Fruit fly (Drosophila melanogaster) whole organism, embryonic: ENCODE data around the gene Spec2.

Experiments
- Abd-B ChIP-seq: fragments of 200-800 bp; sonication (Bioruptor generic); optimal IDR thresholded peaks from 2 replicates; lab custom pipeline; 2018; ENCODE audit warnings: missing biosample characterization, mild to moderate bottlenecking, missing genetic modification characterization, moderate library complexity
- Bgb ChIP-seq: fragments of 200-800 bp; sonication (Bioruptor generic); IDR thresholded peaks from 2 replicates; pipeline ENCODE4 v1.3.6; 2022; ENCODE audit warnings: missing biosample characterization, missing genetic modification characterization; ENCODE audit not compliant: partially characterized antibody
- CG10462 ChIP-seq: fragments of 200-800 bp; sonication (Bioruptor generic); optimal IDR thresholded peaks from 2 replicates; lab custom pipeline; 2016; ENCODE audit warnings: missing biosample characterization, missing genetic modification characterization
- CG11456 ChIP-seq: fragments of 200-800 bp; sonication (Bioruptor generic); IDR thresholded peaks from 3 replicates; pipeline ENCODE4 v1.3.6; 2022; ENCODE audit warnings: missing biosample characterization, missing genetic modification characterization
- CG14050 ChIP-seq: fragments of 200-800 bp; sonication (Bioruptor generic); IDR thresholded peaks from 3 replicates; pipeline ENCODE4 v1.3.6; 2022; ENCODE audit warnings: missing biosample characterization, missing genetic modification characterization
- CG14860 ChIP-seq: fragments of 200-800 bp; sonication (Bioruptor generic); IDR thresholded peaks from 3 replicates; pipeline ENCODE4 v1.3.6; 2022; ENCODE audit warnings: missing biosample characterization, missing genetic modification characterization; ENCODE audit not compliant: partially characterized antibody
- CG16813 ChIP-seq: fragments of 200-800 bp; sonication (Bioruptor generic); IDR thresholded peaks from 3 replicates; pipeline ENCODE4 v1.3.6; 2022; ENCODE audit warnings: missing biosample characterization, missing genetic modification characterization; ENCODE audit not compliant: partially characterized antibody
- CG17186 ChIP-seq: fragments of 200-800 bp; sonication (Bioruptor generic); optimal IDR thresholded peaks from 3 replicates; lab custom pipeline; 2017; ENCODE audit warnings: missing biosample characterization, missing genetic modification reagents, missing genetic modification characterization
- CG2116 ChIP-seq: fragments of 200-800 bp; sonication (Bioruptor generic); optimal IDR thresholded peaks from 3 replicates; lab custom pipeline; 2018; ENCODE audit warnings: missing biosample characterization, mild to moderate bottlenecking, missing genetic modification characterization
- CG2129 ChIP-seq: fragments of 200-800 bp; sonication (Bioruptor generic); IDR thresholded peaks from 2 replicates; pipeline ENCODE4 v1.3.6; 2022; ENCODE audit warnings: missing biosample characterization, missing genetic modification characterization; ENCODE audit not compliant: partially characterized antibody
- CG2199 ChIP-seq: fragments of 200-800 bp; sonication (Bioruptor generic); IDR thresholded peaks from 3 replicates; pipeline ENCODE4 v1.3.6; 2022; ENCODE audit warnings: missing biosample characterization, missing genetic modification characterization
- CG2678 ChIP-seq: fragments of 200-800 bp; sonication (Bioruptor generic); optimal IDR thresholded peaks from 3 replicates; lab custom pipeline; 2019; ENCODE audit warnings: missing biosample characterization, mild to moderate bottlenecking, missing genetic modification characterization, moderate library complexity
- CG3163 ChIP-seq: fragments of 200-800 bp; sonication (Bioruptor generic); optimal IDR thresholded peaks from 3 replicates; lab custom pipeline; 2016; ENCODE audit warnings: missing biosample characterization, missing genetic modification characterization
- CG6272 ChIP-seq: fragments of 200-800 bp; sonication (Bioruptor generic); IDR thresholded peaks from 2 replicates; pipeline ENCODE4 v1.3.6; 2022; ENCODE audit warnings: missing biosample characterization, missing genetic modification characterization
- CG7786 ChIP-seq: fragments of 200-800 bp; sonication (Bioruptor generic); optimal IDR thresholded peaks from 2 replicates; lab custom pipeline; 2016; ENCODE audit warnings: missing biosample characterization, missing genetic modification characterization
- CG7963 ChIP-seq: fragments of 200-800 bp; sonication (Bioruptor generic); IDR thresholded peaks from 3 replicates; pipeline ENCODE4 v1.3.6; 2022; ENCODE audit warnings: missing biosample characterization, missing genetic modification characterization; ENCODE audit not compliant: partially characterized antibody
- CG8944 ChIP-seq: fragments of 200-800 bp; sonication (Bioruptor generic); optimal IDR thresholded peaks from 3 replicates; lab custom pipeline; 2016; ENCODE audit warnings: missing biosample characterization, missing genetic modification characterization
- CG9437 ChIP-seq: fragments of 200-800 bp; sonication (Bioruptor generic); optimal IDR thresholded peaks from 2 replicates; lab custom pipeline; 2018; ENCODE audit warnings: missing biosample characterization, mild to moderate bottlenecking, missing genetic modification characterization
- CG9797 ChIP-seq: fragments of 200-800 bp; sonication (Bioruptor generic); optimal IDR thresholded peaks from 3 replicates; lab custom pipeline; 2018; ENCODE audit warnings: missing biosample characterization, mild to moderate bottlenecking, missing genetic modification characterization
- CG9932 ChIP-seq: fragments of 200-800 bp; sonication (Bioruptor generic); IDR thresholded peaks from 2 replicates; pipeline ENCODE4 v1.3.6; 2022; ENCODE audit warnings: missing biosample characterization, missing genetic modification characterization
- Dp ChIP-seq: fragments of 200-800 bp; sonication (Bioruptor generic); optimal IDR thresholded peaks from 2 replicates; lab custom pipeline; 2018; ENCODE audit warnings: missing biosample characterization, mild to moderate bottlenecking, missing genetic modification characterization, moderate library complexity
- Dref ChIP-seq: fragments of 200-800 bp; sonication (Bioruptor generic); IDR thresholded peaks from 2 replicates; pipeline ENCODE4 v1.3.6; 2022; ENCODE audit warnings: missing biosample characterization, missing genetic modification characterization
- Gug ChIP-seq: fragments of 200-800 bp; sonication (Bioruptor generic); IDR thresholded peaks from 4 replicates; pipeline ENCODE4 v1.3.6; 2022; ENCODE audit warnings: missing biosample characterization, missing genetic modification characterization
- Hr51 ChIP-seq, 2 experiments: fragments of 200-800 bp; sonication (Bioruptor generic); optimal IDR thresholded peaks; 2 replicates in 1 of 2; 3 replicates in 1 of 2; lab custom pipeline; 2016 to 2018; ENCODE audit warnings: missing biosample characterization in 2 of 2, missing genetic modification characterization in 2 of 2, mild to moderate bottlenecking in 1 of 2, moderate library complexity in 1 of 2
- Myb ChIP-seq: fragments of 200-800 bp; sonication (Bioruptor generic); optimal IDR thresholded peaks from 2 replicates; lab custom pipeline; 2016; ENCODE audit warnings: missing biosample characterization, missing genetic modification characterization
- YL-1 ChIP-seq: fragments of 200-800 bp; sonication (Bioruptor generic); optimal IDR thresholded peaks from 3 replicates; lab custom pipeline; 2017; ENCODE audit warnings: missing biosample characterization, mild to moderate bottlenecking, missing genetic modification characterization
- ara ChIP-seq: fragments of 200-800 bp; sonication (Bioruptor generic); IDR thresholded peaks from 2 replicates; pipeline ENCODE4 v1.3.6; 2022; ENCODE audit warnings: missing biosample characterization, missing genetic modification characterization
- ase ChIP-seq: fragments of 200-800 bp; sonication (Bioruptor generic); IDR thresholded peaks from 3 replicates; pipeline ENCODE4 v1.3.6; 2022; ENCODE audit warnings: missing biosample characterization, missing genetic modification characterization
- chif ChIP-seq, 2 experiments: fragments of 200-800 bp; sonication (Bioruptor generic); optimal IDR thresholded peaks; 3 replicates each; lab custom pipeline; 2016; ENCODE audit warnings: missing biosample characterization in 2 of 2, missing genetic modification characterization in 2 of 2
- crc ChIP-seq: fragments of 200-800 bp; sonication (Bioruptor generic); optimal IDR thresholded peaks from 2 replicates; lab custom pipeline; 2016; ENCODE audit warnings: missing biosample characterization, missing genetic modification characterization
- dysf ChIP-seq: fragments of 200-800 bp; sonication (Bioruptor generic); IDR thresholded peaks from 3 replicates; pipeline ENCODE4 v1.3.6; 2022; ENCODE audit warnings: missing biosample characterization, missing genetic modification characterization
- hb ChIP-seq: fragments of 200-800 bp; sonication (Bioruptor generic); IDR thresholded peaks from 3 replicates; pipeline ENCODE4 v1.3.6; 2022; ENCODE audit warnings: missing biosample characterization, missing genetic modification characterization; ENCODE audit not compliant: partially characterized antibody
- lola ChIP-seq, 3 experiments: fragments of >200 bp in 2 of 3; fragments of 200-800 bp in 1 of 3; sonication (Bioruptor generic) in 1 of 3; optimal IDR thresholded peaks; 2 replicates each; lab custom pipeline; 2017 to 2019; ENCODE audit warnings: missing biosample characterization in 3 of 3, missing genetic modification characterization in 3 of 3, mild to moderate bottlenecking in 1 of 3, moderate library complexity in 1 of 3
- pho ChIP-seq: fragments of 200-800 bp; sonication (Bioruptor generic); optimal IDR thresholded peaks from 2 replicates; lab custom pipeline; 2016; ENCODE audit warnings: missing biosample characterization, missing genetic modification characterization
- pnt ChIP-seq: fragments of 200-800 bp; sonication (Bioruptor generic); optimal IDR thresholded peaks from 3 replicates; lab custom pipeline; 2016; ENCODE audit warnings: missing biosample characterization, missing genetic modification characterization
- row ChIP-seq: fragments of 200-800 bp; sonication (Bioruptor generic); IDR thresholded peaks from 3 replicates; pipeline ENCODE4 v1.3.6; 2022; ENCODE audit warnings: missing biosample characterization, missing genetic modification characterization
- seq ChIP-seq: fragments of 200-800 bp; sonication (Bioruptor generic); IDR thresholded peaks from 2 replicates; pipeline ENCODE4 v1.3.6; 2022; ENCODE audit warnings: missing biosample characterization, missing genetic modification characterization
- sima ChIP-seq: fragments of 200-800 bp; sonication (Bioruptor generic); optimal IDR thresholded peaks from 2 replicates; lab custom pipeline; 2016; ENCODE audit warnings: missing biosample characterization, missing genetic modification characterization
- sisA ChIP-seq: fragments of 200-800 bp; sonication (Bioruptor generic); IDR thresholded peaks from 2 replicates; pipeline ENCODE4 v1.3.6; 2022; ENCODE audit warnings: missing biosample characterization, missing genetic modification characterization
- slbo ChIP-seq: fragments of 200-800 bp; sonication (Bioruptor generic); IDR thresholded peaks from 2 replicates; pipeline ENCODE4 v1.3.6; 2022; ENCODE audit warnings: missing biosample characterization, missing genetic modification characterization
- sob ChIP-seq: fragments of 200-800 bp; sonication (Bioruptor generic); IDR thresholded peaks from 2 replicates; pipeline ENCODE4 v1.3.6; 2022; ENCODE audit warnings: missing biosample characterization, missing genetic modification characterization
- stc ChIP-seq: fragments of 200-800 bp; sonication (Bioruptor generic); IDR thresholded peaks from 2 replicates; pipeline ENCODE4 v1.3.6; 2022; ENCODE audit warnings: missing biosample characterization, missing genetic modification characterization
- tna ChIP-seq: fragments of 200-800 bp; sonication (Bioruptor generic); IDR thresholded peaks from 2 replicates; pipeline ENCODE4 v1.3.6; 2022; ENCODE audit warnings: missing biosample characterization, missing genetic modification characterization; ENCODE audit not compliant: partially characterized antibody
- ttk ChIP-seq: fragments of 200-800 bp; sonication (Bioruptor generic); IDR thresholded peaks from 2 replicates; pipeline ENCODE4 v2.1.2; 2022; ENCODE audit warnings: missing biosample characterization, missing genetic modification characterization
- unc-4 ChIP-seq: fragments of 200-800 bp; sonication (Bioruptor generic); IDR thresholded peaks from 2 replicates; pipeline ENCODE4 v1.3.6; 2022; ENCODE audit warnings: missing biosample characterization, missing genetic modification characterization; ENCODE audit not compliant: partially characterized antibody
- usp ChIP-seq: fragments of >200 bp; optimal IDR thresholded peaks from 2 replicates; lab custom pipeline; 2017; ENCODE audit warnings: missing biosample characterization, missing genetic modification characterization
- vvl ChIP-seq: fragments of 200-800 bp; sonication (Bioruptor generic); IDR thresholded peaks from 2 replicates; pipeline ENCODE4 v1.3.6; 2022; ENCODE audit warnings: missing biosample characterization, missing genetic modification characterization
- wdn ChIP-seq: fragments of 200-800 bp; sonication (Bioruptor generic); IDR thresholded peaks from 2 replicates; pipeline ENCODE4 v1.3.6; 2022; ENCODE audit warnings: missing biosample characterization, missing genetic modification characterization
- wek ChIP-seq: fragments of 200-800 bp; sonication (Bioruptor generic); optimal IDR thresholded peaks from 3 replicates; lab custom pipeline; 2018; ENCODE audit warnings: missing biosample characterization, mild to moderate bottlenecking, missing genetic modification characterization, moderate library complexity

The Spec2 gene

DNA sequence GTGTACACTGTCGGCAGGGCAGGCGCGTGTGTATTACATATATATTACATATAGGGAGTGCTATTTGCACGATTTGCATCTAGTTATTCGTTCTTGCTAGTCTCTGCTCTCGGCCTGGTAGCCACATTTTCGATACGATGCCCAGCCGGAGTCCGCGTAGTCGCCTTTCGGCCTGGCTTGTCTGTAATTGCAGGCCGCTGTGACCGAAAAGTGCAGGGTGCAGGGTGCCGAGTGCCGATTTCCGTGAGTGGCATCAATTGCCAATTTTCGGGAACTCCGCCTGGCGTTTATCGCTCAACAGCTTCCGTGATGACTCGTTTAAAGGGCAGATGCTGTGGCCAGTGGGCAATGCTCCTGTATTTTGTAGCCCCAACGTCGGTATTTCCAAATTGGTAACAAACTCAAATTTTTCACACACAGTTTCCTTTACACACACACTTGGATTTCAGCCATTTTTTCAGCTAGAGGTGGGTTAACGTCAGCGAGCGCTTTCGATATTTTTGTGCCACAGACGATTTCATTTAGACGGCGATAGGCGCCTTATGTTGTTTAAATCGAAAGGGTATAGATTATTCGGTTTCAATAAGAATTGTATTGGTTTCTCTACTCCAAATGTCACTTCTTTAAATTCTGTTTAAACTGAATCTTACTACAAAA is 35.9 kb downstream of the Spec2 start, which contains the start of gene CG2926 (continued):
- TF ChIP-seq CG6272 (GFP tag; lab: Robert Waterston, UW) (peak; percentile 62), lola (GFP tag; optimal IDR thresholded peaks at IDR 0.05; lab: Kevin White, UChicago) (no peak), ttk (GFP tag; lab: Robert Waterston, UW) (0 out of 2 replicates have a peak, but pooled peaks have one; percentile 5), CG8944 (peak; percentile 9), CG2129 (GFP tag; lab: Robert Waterston, UW) (peak; percentile 68), CG14050 (GFP tag; lab: Robert Waterston, UW) (no peak), CG7963 (GFP tag; lab: Robert Waterston, UW) (peak; percentile 88), Bgb (GFP tag; lab: Robert Waterston, UW) (peak; percentile 94), usp (GFP tag; lab: Kevin White, UChicago) (no peak), ara (no peak), Dref (peak; percentile 81), CG9932 (GFP tag; lab: Robert Waterston, UW) (peak; percentile 79), Abd-B (GFP tag; lab: Kevin White, UChicago) (no peak), wdn (GFP tag; lab: Robert Waterston, UW) (0 out of 2 replicates have a peak, but pooled peaks have one; percentile 5), vvl (peak; percentile 51), Gug (GFP tag; lab: Robert Waterston, UW) (peak; percentile 75; the same call in 2 of the 4 replicates), unc-4 (GFP tag; lab: Robert Waterston, UW) (peak; percentile 84), slbo (peak; percentile 72), CG11456 (GFP tag; lab: Robert Waterston, UW) (peak; percentile 58; the same call in 2 of the 3 replicates), ase (GFP tag; lab: Robert Waterston, UW) (0 out of 3 replicates have a peak, but pooled peaks have one; percentile 41), pnt (GFP tag; lab: Kevin White, UChicago) (peak; percentile 33), Myb (GFP tag; lab: Kevin White, UChicago) (peak; percentile 55), CG10462 (no peak), CG16813 (GFP tag; lab: Robert Waterston, UW) (peak; percentile 88), CG2116 (GFP tag; lab: Kevin White, UChicago) (peak; percentile 69), crc (GFP tag; lab: Kevin White, UChicago) (no peak), sisA (no peak), Dp (peak; percentile 64), stc (GFP tag; lab: Robert Waterston, UW) (0 out of 2 replicates have a peak, but pooled peaks have one; percentile 9), CG2678 (no peak), CG17186 (peak; percentile 76), hb (GFP tag; lab: Robert Waterston, UW) (peak; percentile 84), seq (GFP tag; lab: Robert Waterston, UW) (no peak), CG14860 (peak; percentile 85), chif (GFP tag; optimal IDR thresholded peaks at IDR 0.05; lab: Kevin White, UChicago) (peak in 1 of 2 experiments; percentile 51), Hr51 (GFP tag; optimal IDR thresholded peaks at IDR 0.05; lab: Kevin White, UChicago) (no peak), wek (GFP tag; lab: Kevin White, UChicago) (no peak), sima (no peak), CG2199 (GFP tag; lab: Robert Waterston, UW) (no peak), dysf (GFP tag; lab: Robert Waterston, UW) (peak; percentile 45; the same call in 1 of the 3 replicates), YL-1 (peak; percentile 86), CG3163 (GFP tag; lab: Kevin White, UChicago) (peak; percentile 31), row (GFP tag; lab: Robert Waterston, UW) (peak; percentile 90), pho (peak; percentile 60), CG7786 (peak; percentile 39), tna (GFP tag; lab: Robert Waterston, UW) (peak; percentile 89), CG9797 (GFP tag; lab: Kevin White, UChicago) (peak; percentile 31), sob (GFP tag; lab: Robert Waterston, UW) (peak; percentile 55; the same call in 1 of the 2 replicates), CG9437 (peak; percentile 40)
